Worm (Caenorhabditis elegans): ENCODE results near the gene C15C8.8.

C15C8.8 gene

ce11 chrV:12780248-12780647, 27.9 kb upstream of the C15C8.8 start (continued):
- TF ChIP-seq ceh-48 (tag; optimal IDR thresholded peaks at IDR 0.05): peak; percentile 77
- TF ChIP-seq nfya-1 (tag; optimal IDR thresholded peaks at IDR 0.05): peak; percentile 69
- TF ChIP-seq zip-5 (tag; optimal IDR thresholded peaks at IDR 0.05): peak; percentile 82
- TF ChIP-seq K02D7.2 (tag; optimal IDR thresholded peaks at IDR 0.05): peak; percentile 88
- peak; percentile 84 for TF ChIP-seq elt-4 (tag; optimal IDR thresholded peaks at IDR 0.05)
- TF ChIP-seq nhr-232 (tag; optimal IDR thresholded peaks at IDR 0.05): peak; percentile 89
- peak; percentile 88 for TF ChIP-seq ceh-14 (tag; optimal IDR thresholded peaks at IDR 0.05)
- TF ChIP-seq ceh-31 (tag; optimal IDR thresholded peaks at IDR 0.05): peak; percentile 73
- peak; percentile 83 for TF ChIP-seq eyg-1 (tag; optimal IDR thresholded peaks at IDR 0.05)
- TF ChIP-seq ceh-45 (GFP tag; IDR thresholded peaks at IDR 0.05): peak; percentile 96
- peak; percentile 69 for TF ChIP-seq rnt-1 (tag; optimal IDR thresholded peaks at IDR 0.05)
- peak; percentile 88 for TF ChIP-seq fax-1 (tag; optimal IDR thresholded peaks at IDR 0.05)
- TF ChIP-seq ceh-19 (GFP tag; optimal IDR thresholded peaks at IDR 0.05): peak; percentile 95
- no peak for TF ChIP-seq ama-1 (optimal IDR thresholded peaks at IDR 0.05)
- peak; percentile 93 for TF ChIP-seq Y22D7AL.16 (tag; optimal IDR thresholded peaks at IDR 0.05)
- TF ChIP-seq madf-2 (tag; optimal IDR thresholded peaks at IDR 0.05): peak; percentile 91
- peak; percentile 92 for TF ChIP-seq gmeb-2 (tag; optimal IDR thresholded peaks at IDR 0.05)
- TF ChIP-seq odd-2 (tag; optimal IDR thresholded peaks at IDR 0.05): peak; percentile 76
- peak; percentile 89 for TF ChIP-seq C38D4.7 (GFP tag; optimal IDR thresholded peaks at IDR 0.05)
- peak; percentile 85 for TF ChIP-seq tbx-2 (tag; optimal IDR thresholded peaks at IDR 0.05)
- peak; percentile 91 for TF ChIP-seq ref-2 (tag; optimal IDR thresholded peaks at IDR 0.05)
- peak; percentile 30 for TF ChIP-seq hlh-30 (tag; optimal IDR thresholded peaks at IDR 0.05; ENCODE audit: insufficient read depth)
- TF ChIP-seq syd-9 (tag; optimal IDR thresholded peaks at IDR 0.05): peak; percentile 92
- peak; percentile 96 for TF ChIP-seq elt-2 (tag; optimal IDR thresholded peaks at IDR 0.05)
- no peak for TF ChIP-seq mec-3 (tag; optimal IDR thresholded peaks at IDR 0.05; ENCODE audit: borderline replicate concordance)
- TF ChIP-seq unc-55 (GFP tag; optimal IDR thresholded peaks at IDR 0.05): no peak
- TF ChIP-seq dmd-4 (tag; optimal IDR thresholded peaks at IDR 0.05; ENCODE audit: borderline replicate concordance): peak; percentile 80
- peak; percentile 75 for TF ChIP-seq ceh-18 (tag; optimal IDR thresholded peaks at IDR 0.05)
- TF ChIP-seq pros-1 (tag; optimal IDR thresholded peaks at IDR 0.05): no peak
- peak; percentile 86 for TF ChIP-seq lin-11 (tag; optimal IDR thresholded peaks at IDR 0.05)
- peak; percentile 88 for TF ChIP-seq ttx-3 (tag; optimal IDR thresholded peaks at IDR 0.05)
- peak; percentile 47 for TF ChIP-seq ceh-24 (tag; optimal IDR thresholded peaks at IDR 0.05)
- peak; percentile 96 for TF ChIP-seq unc-3 (GFP tag; conservative IDR thresholded peaks at IDR 0.05)
- peak; percentile 84 for TF ChIP-seq unc-3 (tag; optimal IDR thresholded peaks at IDR 0.05)
- TF ChIP-seq sox-4 (tag; optimal IDR thresholded peaks at IDR 0.05): peak; percentile 94
- TF ChIP-seq fkh-6 (tag; optimal IDR thresholded peaks at IDR 0.05): peak; percentile 92
- peak; percentile 38 for TF ChIP-seq ceh-30 (tag; optimal IDR thresholded peaks at IDR 0.05)
- TF ChIP-seq sox-2 (GFP tag; IDR thresholded peaks at IDR 0.05): peak; percentile 88
- peak; percentile 48 for TF ChIP-seq ets-4 (tag; optimal IDR thresholded peaks at IDR 0.05)
- peak; percentile 88 for TF ChIP-seq unc-86 (tag; optimal IDR thresholded peaks at IDR 0.05)
- peak; percentile 81 for TF ChIP-seq F13H6.1 (tag; optimal IDR thresholded peaks at IDR 0.05)
- TF ChIP-seq ahr-1 (tag; optimal IDR thresholded peaks at IDR 0.05): peak; percentile 67
- TF ChIP-seq unc-42 (tag; optimal IDR thresholded peaks at IDR 0.05): peak; percentile 68
- TF ChIP-seq hlh-6 (tag; optimal IDR thresholded peaks at IDR 0.05): peak; percentile 96
- TF ChIP-seq pax-1 (tag; optimal IDR thresholded peaks at IDR 0.05): peak; percentile 7
- TF ChIP-seq che-1 (tag; optimal IDR thresholded peaks at IDR 0.05): peak; percentile 90
- TF ChIP-seq dve-1 (tag; optimal IDR thresholded peaks at IDR 0.05): peak; percentile 81
- peak; percentile 84 for TF ChIP-seq ceh-9 (tag; optimal IDR thresholded peaks at IDR 0.05)

All from whole organism, late embryonic.